Fruit fly (Drosophila melanogaster): Measurements from ENCODE around the gene Tengl2.

DNA sequence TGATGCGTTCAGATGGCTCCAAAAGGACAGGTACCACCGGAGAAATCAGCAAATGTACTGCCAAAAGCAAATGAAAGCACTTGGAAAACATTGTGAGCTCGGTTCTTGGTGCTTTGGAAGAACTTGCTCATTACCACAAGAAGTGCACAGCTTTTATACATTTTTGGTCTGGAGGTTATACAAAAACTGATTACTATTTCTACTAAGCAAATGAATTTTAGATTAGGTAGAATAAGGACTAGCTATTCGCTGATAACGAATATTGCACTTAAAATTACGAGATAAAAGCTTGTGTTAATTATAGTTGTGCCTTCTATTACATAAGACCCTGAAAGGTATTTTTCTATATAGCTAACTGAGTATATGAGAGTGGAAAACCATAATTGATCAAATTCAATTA lies 15.8 kb upstream of the Tengl2 start, which contains the start of gene Send1:
- no peak for TF ChIP-seq usp (GFP tag; optimal IDR thresholded peaks at IDR 0.05)
- TF ChIP-seq psq (optimal IDR thresholded peaks at IDR 0.05): no peak
- no peak for TF ChIP-seq pan (optimal IDR thresholded peaks at IDR 0.05)
- TF ChIP-seq CG8478 (optimal IDR thresholded peaks at IDR 0.05): no peak
- no peak for TF ChIP-seq Dll (optimal IDR thresholded peaks at IDR 0.05)
- no peak for TF ChIP-seq EcR (GFP tag; optimal IDR thresholded peaks at IDR 0.05)
